Fruit fly (Drosophila melanogaster) whole organism: ENCODE measurements around the gene CG3588.

ENCODE experiments used
- CG8478 ChIP-seq: fragments of >200 bp; optimal IDR thresholded peaks from 2 replicates; lab custom pipeline; 2018; ENCODE audit warnings: inconsistent platforms
- Dll ChIP-seq: fragments of >200 bp; optimal IDR thresholded peaks from 2 replicates; lab custom pipeline; 2017
- EcR ChIP-seq, 2 experiments: fragments of >200 bp; optimal IDR thresholded peaks; 2 replicates each; lab custom pipeline; 2017; ENCODE audit warnings: missing biosample characterization in 2 of 2, missing genetic modification characterization in 2 of 2, missing genetic modification reagents in 2 of 2
- pan ChIP-seq: fragments of >200 bp; optimal IDR thresholded peaks from 2 replicates; lab custom pipeline; 2017
- psq ChIP-seq: fragments of >200 bp; optimal IDR thresholded peaks from 2 replicates; lab custom pipeline; 2017
- usp ChIP-seq: fragments of >200 bp; optimal IDR thresholded peaks from 2 replicates; lab custom pipeline; 2017; ENCODE audit warnings: missing biosample characterization, missing genetic modification characterization, mixed read lengths

Gene CG3588

dm6 chrX:2919742-2920141, at the start of gene CG3588:
TSS of gene CG3588 (plus strand) at chrX:2919770.
- TF ChIP-seq Dll (lab: Kevin White, UChicago) (no peak), pan (no peak), EcR (GFP tag; optimal IDR thresholded peaks at IDR 0.05; lab: Kevin White, UChicago) (no peak), CG8478 (lab: Kevin White, UChicago) (no peak), usp (GFP tag; lab: Kevin White, UChicago) (no peak), psq (lab: Kevin White, UChicago) (no peak)

- TF ChIP-seq Dll (lab: Kevin White, UChicago), result no peak
- no peak for TF ChIP-seq pan
- TF ChIP-seq CG8478 (lab: Kevin White, UChicago), result no peak
- TF ChIP-seq psq (lab: Kevin White, UChicago), result no peak
- no peak for TF ChIP-seq usp (GFP tag; lab: Kevin White, UChicago)
- TF ChIP-seq EcR (GFP tag; optimal IDR thresholded peaks at IDR 0.05; lab: Kevin White, UChicago), result no peak
Measured at dm6 chrX:2872753-2873152, 46.8 kb upstream of the CG3588 start, which contains the start of gene CG14416. TSS of gene CG14416 (minus strand) at chrX:2872853.

dm6 chrX:2876433-2876832, 43.1 kb upstream of the CG3588 start, which contains the start of gene CG14417:
TSS of gene CG14417 (minus strand) at chrX:2876533.
- no peak for TF ChIP-seq Dll (lab: Kevin White, UChicago)

- TF ChIP-seq psq (lab: Kevin White, UChicago), result no peak
- no peak for TF ChIP-seq EcR (GFP tag; optimal IDR thresholded peaks at IDR 0.05; lab: Kevin White, UChicago)
- no peak for TF ChIP-seq CG8478 (lab: Kevin White, UChicago)
- TF ChIP-seq Dll (lab: Kevin White, UChicago), result no peak
- no peak for TF ChIP-seq usp (GFP tag; lab: Kevin White, UChicago)
- no peak for TF ChIP-seq pan
Measured at dm6 chrX:2877070-2877469, 42.5 kb upstream of the CG3588 start.

- TF ChIP-seq Dll (lab: Kevin White, UChicago) (no peak), usp (GFP tag; lab: Kevin White, UChicago) (no peak), pan (no peak), CG8478 (lab: Kevin White, UChicago) (no peak)
Measured at dm6 chrX:2880660-2881059, 38.9 kb upstream of the CG3588 start.

dm6 chrX:2882516-2882915, 37.1 kb upstream of the CG3588 start:
- TF ChIP-seq EcR (GFP tag; optimal IDR thresholded peaks at IDR 0.05; lab: Kevin White, UChicago), result no peak

- TF ChIP-seq Dll (lab: Kevin White, UChicago) (no peak), CG8478 (lab: Kevin White, UChicago) (no peak), psq (lab: Kevin White, UChicago) (no peak), pan (no peak), EcR (GFP tag; optimal IDR thresholded peaks at IDR 0.05; lab: Kevin White, UChicago) (no peak), usp (GFP tag; lab: Kevin White, UChicago) (no peak)
Measured at dm6 chrX:2883561-2883960, 36.0 kb upstream of the CG3588 start, which contains the start of gene CG14418. TSS of gene CG14418 (minus strand) at chrX:2883661.

dm6 chrX:2885814-2886213, 33.8 kb upstream of the CG3588 start, which contains the start of gene CG14419:
TSS of gene CG14419 (minus strand) at chrX:2885914.
- TF ChIP-seq Dll (lab: Kevin White, UChicago) (no peak), psq (lab: Kevin White, UChicago) (no peak), EcR (GFP tag; optimal IDR thresholded peaks at IDR 0.05; lab: Kevin White, UChicago) (no peak)

dm6 chrX:2888211-2888610, 31.4 kb upstream of the CG3588 start:
- TF ChIP-seq EcR (GFP tag; optimal IDR thresholded peaks at IDR 0.05; lab: Kevin White, UChicago), result no peak
- no peak for TF ChIP-seq Dll (lab: Kevin White, UChicago)
- no peak for TF ChIP-seq pan

dm6 chrX:2890468-2890867, 29.1 kb upstream of the CG3588 start, which contains the start of gene CG3526:
TSS of gene CG3526 (plus strand) at chrX:2890768.
- TF ChIP-seq EcR (GFP tag; optimal IDR thresholded peaks at IDR 0.05; lab: Kevin White, UChicago) (no peak), psq (lab: Kevin White, UChicago) (no peak), usp (GFP tag; lab: Kevin White, UChicago) (no peak)

- no peak for TF ChIP-seq pan
- no peak for TF ChIP-seq CG8478 (lab: Kevin White, UChicago)
- TF ChIP-seq Dll (lab: Kevin White, UChicago), result no peak
- TF ChIP-seq psq (lab: Kevin White, UChicago), result no peak
- no peak for TF ChIP-seq usp (GFP tag; lab: Kevin White, UChicago)
- no peak for TF ChIP-seq EcR (GFP tag; optimal IDR thresholded peaks at IDR 0.05; lab: Kevin White, UChicago)
Measured at dm6 chrX:2907105-2907694, 12.4 kb upstream of the CG3588 start.

- TF ChIP-seq usp (GFP tag; lab: Kevin White, UChicago) (no peak), psq (lab: Kevin White, UChicago) (no peak), pan (no peak), CG8478 (lab: Kevin White, UChicago) (no peak), EcR (GFP tag; optimal IDR thresholded peaks at IDR 0.05; lab: Kevin White, UChicago) (no peak), Dll (lab: Kevin White, UChicago) (no peak)
Measured at dm6 chrX:2912581-2912980, 7.0 kb upstream of the CG3588 start.

dm6 chrX:2914091-2914490, 5.5 kb upstream of the CG3588 start:
- TF ChIP-seq psq (lab: Kevin White, UChicago), result no peak
- no peak for TF ChIP-seq EcR (GFP tag; optimal IDR thresholded peaks at IDR 0.05; lab: Kevin White, UChicago)
- TF ChIP-seq usp (GFP tag; lab: Kevin White, UChicago), result no peak
- TF ChIP-seq CG8478 (lab: Kevin White, UChicago), result no peak
- TF ChIP-seq pan, result no peak
- TF ChIP-seq Dll (lab: Kevin White, UChicago), result no peak
